Worm (Caenorhabditis elegans) whole organism, young adult: ENCODE measurements around the gene srx-5.

ENCODE experiments used
- B0019.2 ChIP-seq: fragments of 200-800 bp; sonication (Bioruptor generic); conservative IDR thresholded peaks from 2 replicates; pipeline ENCODE4 v1.3.6; 2022; ENCODE audit warnings: missing genetic modification reagents, missing genetic modification characterization, missing compliant biosample characterization
- B0261.1 ChIP-seq: sonication (generic microtip); optimal IDR thresholded peaks from 2 replicates; lab custom pipeline; 2016; ENCODE audit warnings: mild to moderate bottlenecking, missing genetic modification characterization, moderate library complexity, missing compliant biosample characterization
- C17E4.6 ChIP-seq: fragments of 200-800 bp; sonication (Bioruptor generic); IDR thresholded peaks from 2 replicates; pipeline ENCODE4 v1.3.6; 2022; ENCODE audit warnings: missing genetic modification reagents, missing genetic modification characterization, missing compliant biosample characterization
- F10E7.11 ChIP-seq: sonication (generic microtip); optimal IDR thresholded peaks from 2 replicates; lab custom pipeline; 2017; ENCODE audit warnings: mild to moderate bottlenecking, missing genetic modification characterization, moderate library complexity, missing compliant biosample characterization
- F37B4.10 ChIP-seq: fragments of 200-800 bp; sonication (Bioruptor generic); IDR thresholded peaks from 2 replicates; pipeline ENCODE4 v1.3.6; 2022; ENCODE audit warnings: missing genetic modification characterization, missing compliant biosample characterization
- F39B2.1 ChIP-seq: fragments of 200-800 bp; sonication (Bioruptor generic); IDR thresholded peaks from 2 replicates; pipeline ENCODE4 v1.3.6; 2022; ENCODE audit warnings: missing genetic modification reagents, missing genetic modification characterization, missing compliant biosample characterization
- F52B5.7 ChIP-seq: sonication (generic microtip); optimal IDR thresholded peaks from 2 replicates; lab custom pipeline; 2016; ENCODE audit warnings: mild to moderate bottlenecking, missing genetic modification characterization, missing compliant biosample characterization
- F55B11.4 ChIP-seq: sonication (generic microtip); optimal IDR thresholded peaks from 2 replicates; lab custom pipeline; 2016; ENCODE audit warnings: missing compliant biosample characterization, missing genetic modification characterization, borderline replicate concordance; ENCODE audit not compliant: insufficient read depth
- F57C9.4 ChIP-seq: sonication (generic microtip); optimal IDR thresholded peaks from 2 replicates; lab custom pipeline; 2017; ENCODE audit warnings: mild to moderate bottlenecking, missing genetic modification characterization, missing compliant biosample characterization
- K12H6.12 ChIP-seq: fragments of 200-800 bp; sonication (Bioruptor generic); optimal IDR thresholded peaks from 2 replicates; lab custom pipeline; 2018; ENCODE audit warnings: mild to moderate bottlenecking, missing genetic modification characterization, missing compliant biosample characterization
- Y53G8AR.9 ChIP-seq: fragments of 200-800 bp; sonication (Bioruptor generic); conservative IDR thresholded peaks from 2 replicates; pipeline ENCODE4 v1.3.6; 2022; ENCODE audit warnings: missing genetic modification reagents, missing genetic modification characterization, missing compliant biosample characterization
- akir-1 ChIP-seq: fragments of 200-800 bp; sonication (Bioruptor generic); optimal IDR thresholded peaks from 2 replicates; lab custom pipeline; 2018; ENCODE audit warnings: mild to moderate bottlenecking, missing genetic modification characterization, moderate library complexity, missing compliant biosample characterization
- athp-1 ChIP-seq: sonication (generic microtip); optimal IDR thresholded peaks from 2 replicates; lab custom pipeline; 2017; ENCODE audit warnings: mild to moderate bottlenecking, missing genetic modification characterization, missing compliant biosample characterization
- attf-5 ChIP-seq: fragments of 200-800 bp; sonication (Bioruptor generic); optimal IDR thresholded peaks from 2 replicates; lab custom pipeline; 2018; ENCODE audit warnings: mild to moderate bottlenecking, missing genetic modification characterization, missing compliant biosample characterization
- ccch-3 ChIP-seq: fragments of 200-800 bp; sonication (Bioruptor generic); optimal IDR thresholded peaks from 2 replicates; lab custom pipeline; 2018; ENCODE audit warnings: mild to moderate bottlenecking, missing genetic modification characterization, missing compliant biosample characterization
- cebp-1 ChIP-seq, 2 experiments: fragments of 200-800 bp in 1 of 2; sonication (Bioruptor generic) in 1 of 2; sonication (generic microtip) in 1 of 2; IDR thresholded peaks in 1 of 2; optimal IDR thresholded peaks in 1 of 2; 2 replicates each; pipeline versions ENCODE4 v1.3.6 to Lab custom; 2017 to 2022; ENCODE audit warnings: missing compliant biosample characterization in 2 of 2, missing genetic modification characterization in 2 of 2, mild to moderate bottlenecking in 1 of 2, missing genetic modification reagents in 1 of 2, moderate library complexity in 1 of 2
- ceh-100 ChIP-seq: fragments of 200-800 bp; sonication (Bioruptor generic); IDR thresholded peaks from 2 replicates; pipeline ENCODE4 v1.3.6; 2022; ENCODE audit warnings: missing genetic modification reagents, missing genetic modification characterization, missing compliant biosample characterization
- ceh-91 ChIP-seq: fragments of 200-800 bp; sonication (Bioruptor generic); IDR thresholded peaks from 2 replicates; pipeline ENCODE4 v1.3.6; 2022; ENCODE audit warnings: missing genetic modification reagents, missing genetic modification characterization, missing compliant biosample characterization
- chd-7 ChIP-seq: sonication (generic microtip); optimal IDR thresholded peaks from 2 replicates; lab custom pipeline; 2016; ENCODE audit warnings: mild to moderate bottlenecking, missing genetic modification characterization, moderate library complexity, missing compliant biosample characterization
- dox-1 ChIP-seq: fragments of 200-800 bp; sonication (Bioruptor generic); IDR thresholded peaks from 2 replicates; pipeline ENCODE4 v1.3.6; 2022; ENCODE audit warnings: missing genetic modification reagents, missing genetic modification characterization, missing compliant biosample characterization
- dpff-1 ChIP-seq: sonication (generic microtip); optimal IDR thresholded peaks from 2 replicates; lab custom pipeline; 2017; ENCODE audit warnings: mild to moderate bottlenecking, missing genetic modification characterization, missing compliant biosample characterization
- ekl-4 ChIP-seq: fragments of 200-800 bp; sonication (Bioruptor generic); IDR thresholded peaks from 2 replicates; pipeline ENCODE4 v1.3.6; 2022; ENCODE audit warnings: missing genetic modification reagents, missing genetic modification characterization, missing compliant biosample characterization
- fkh-3 ChIP-seq: sonication (generic microtip); optimal IDR thresholded peaks from 2 replicates; lab custom pipeline; 2016; ENCODE audit warnings: mild to moderate bottlenecking, missing genetic modification characterization, missing compliant biosample characterization
- hmg-20 ChIP-seq: fragments of 200-800 bp; sonication (Bioruptor generic); IDR thresholded peaks from 2 replicates; pipeline ENCODE4 v1.3.6; 2022; ENCODE audit warnings: missing genetic modification reagents, missing genetic modification characterization, missing compliant biosample characterization
- hrde-1 ChIP-seq: sonication (generic microtip); optimal IDR thresholded peaks from 2 replicates; lab custom pipeline; 2016; ENCODE audit warnings: missing genetic modification characterization, mild to moderate bottlenecking, missing compliant biosample characterization, moderate library complexity, missing genotype, missing genetic modification reagents, borderline replicate concordance
- lag-1 ChIP-seq: fragments of 200-800 bp; sonication (Bioruptor generic); IDR thresholded peaks from 2 replicates; pipeline ENCODE4 v1.3.6; 2022; ENCODE audit warnings: missing genetic modification reagents, missing genetic modification characterization, missing compliant biosample characterization
- let-607 ChIP-seq, 2 experiments: fragments of 200-800 bp in 1 of 2; sonication (Bioruptor generic) in 1 of 2; sonication (generic microtip) in 1 of 2; optimal IDR thresholded peaks; 2 replicates each; lab custom pipeline; 2016 to 2018; ENCODE audit warnings: mild to moderate bottlenecking in 2 of 2, missing compliant biosample characterization in 2 of 2, missing genetic modification characterization in 2 of 2, moderate library complexity in 2 of 2, missing genotype in 1 of 2
- lin-26 ChIP-seq: fragments of 200-800 bp; sonication (Bioruptor generic); IDR thresholded peaks from 2 replicates; pipeline ENCODE4 v1.3.6; 2022; ENCODE audit warnings: missing genetic modification reagents, missing genetic modification characterization, missing compliant biosample characterization
- lin-35 ChIP-seq, 3 experiments: fragments of 150-350 bp in 2 of 3; sonication (generic microtip) in 1 of 3; optimal IDR thresholded peaks; 2 replicates each; lab custom pipeline; 2014 to 2018; ENCODE audit warnings: missing biosample characterization in 3 of 3, missing genetic modification characterization in 3 of 3, missing genetic modification reagents in 3 of 3
- lin-40 ChIP-seq: sonication (generic microtip); optimal IDR thresholded peaks from 2 replicates; lab custom pipeline; 2016; ENCODE audit warnings: missing genetic modification characterization, mild to moderate bottlenecking, missing compliant biosample characterization, missing genotype, missing genetic modification reagents
- lir-1 ChIP-seq: fragments of 200-800 bp; sonication (Bioruptor generic); conservative IDR thresholded peaks from 2 replicates; pipeline ENCODE4 v1.3.6; 2022; ENCODE audit warnings: missing genetic modification reagents, missing genetic modification characterization, missing compliant biosample characterization
- mes-4 ChIP-seq: sonication (generic microtip); optimal IDR thresholded peaks from 2 replicates; lab custom pipeline; 2016; ENCODE audit warnings: missing genotype, missing genetic modification characterization, missing compliant biosample characterization
- mxl-1 ChIP-seq: sonication (generic microtip); optimal IDR thresholded peaks from 2 replicates; lab custom pipeline; 2016; ENCODE audit warnings: missing genetic modification characterization, missing compliant biosample characterization
- nfya-2 ChIP-seq: fragments of 200-800 bp; sonication (Bioruptor generic); IDR thresholded peaks from 2 replicates; pipeline ENCODE4 v1.3.6; 2022; ENCODE audit warnings: missing genetic modification reagents, missing genetic modification characterization, missing compliant biosample characterization
- nhr-120 ChIP-seq: fragments of 200-800 bp; sonication (Bioruptor generic); IDR thresholded peaks from 2 replicates; pipeline ENCODE4 v1.3.6; 2022; ENCODE audit warnings: missing genetic modification characterization, missing compliant biosample characterization
- nhr-179 ChIP-seq: sonication (generic microtip); optimal IDR thresholded peaks from 2 replicates; lab custom pipeline; 2016; ENCODE audit warnings: mild to moderate bottlenecking, missing genetic modification characterization, missing compliant biosample characterization
- rec-8 ChIP-seq, 2 experiments: sonication (generic microtip); optimal IDR thresholded peaks; 2 replicates each; lab custom pipeline; 2016; ENCODE audit warnings: mild to moderate bottlenecking in 2 of 2, missing genetic modification characterization in 2 of 2, missing genetic modification reagents in 2 of 2, missing genotype in 2 of 2, missing biosample characterization in 1 of 2, missing compliant biosample characterization in 1 of 2, moderate library complexity in 1 of 2
- snpc-1.1 ChIP-seq: sonication (generic microtip); optimal IDR thresholded peaks from 2 replicates; lab custom pipeline; 2017; ENCODE audit warnings: missing genetic modification characterization, mild to moderate bottlenecking, missing compliant biosample characterization, antibody characterized with exemption, moderate library complexity, missing genotype, missing genetic modification reagents; ENCODE audit not compliant: insufficient read depth
- snpc-3.4 ChIP-seq: sonication (generic microtip); optimal IDR thresholded peaks from 2 replicates; lab custom pipeline; 2017; ENCODE audit warnings: missing genetic modification characterization, mild to moderate bottlenecking, missing compliant biosample characterization, antibody characterized with exemption, moderate library complexity, missing genotype, missing genetic modification reagents
- tbx-9 ChIP-seq: sonication (generic microtip); optimal IDR thresholded peaks from 2 replicates; lab custom pipeline; 2016; ENCODE audit warnings: borderline replicate concordance, missing genetic modification characterization, inconsistent platforms, missing compliant biosample characterization
- zfh-2 ChIP-seq: fragments of 200-800 bp; sonication (Bioruptor generic); conservative IDR thresholded peaks from 2 replicates; pipeline ENCODE4 v1.3.6; 2022; ENCODE audit warnings: missing genetic modification reagents, missing genetic modification characterization, missing compliant biosample characterization
- zim-3 ChIP-seq: sonication (generic microtip); optimal IDR thresholded peaks from 2 replicates; lab custom pipeline; 2017; ENCODE audit warnings: mild to moderate bottlenecking, missing genetic modification characterization, moderate library complexity, missing compliant biosample characterization
- ztf-3 ChIP-seq: fragments of 200-800 bp; sonication (Bioruptor generic); optimal IDR thresholded peaks from 2 replicates; lab custom pipeline; 2018; ENCODE audit warnings: mild to moderate bottlenecking, missing genetic modification characterization, missing compliant biosample characterization

srx-5 gene

ce11 chrV:727484-728351 is 27.8 kb downstream of the srx-5 start, which contains the start of the genes icl-1 and srh-2 (continued):
- TF ChIP-seq lin-35 (GFP tag; optimal IDR thresholded peaks at IDR 0.05; lab: Kevin White, UChicago) (no peak), snpc-1.1 (no peak), B0019.2 (GFP tag; lab: Robert Waterston, UW) (0 out of 2 replicates have a peak, but pooled peaks have one; percentile 3), nhr-179 (tag; lab: Kevin White, UChicago) (no peak), ztf-3 (GFP tag; lab: Kevin White, UChicago) (peak; percentile 4), lin-40 (tag; lab: Kevin White, UChicago) (peak; percentile 18), hmg-20 (no peak), cebp-1 (GFP tag; IDR thresholded peaks at IDR 0.05; lab: Robert Waterston, UW) (no peak; the same call in 1 of the 2 replicates), cebp-1 (tag; optimal IDR thresholded peaks at IDR 0.05; lab: Kevin White, UChicago) (peak; percentile 70), F37B4.10 (GFP tag; lab: Robert Waterston, UW) (no peak), nhr-120 (GFP tag; lab: Robert Waterston, UW) (no peak), Y53G8AR.9 (GFP tag; lab: Robert Waterston, UW) (peak; percentile 87), mxl-1 (tag; lab: Kevin White, UChicago) (no peak), let-607 (tag; optimal IDR thresholded peaks at IDR 0.05; lab: Kevin White, UChicago) (no peak), nfya-2 (GFP tag; lab: Robert Waterston, UW) (no peak), mes-4 (tag; lab: Kevin White, UChicago) (no peak), chd-7 (peak; percentile 42), hrde-1 (tag; lab: Kevin White, UChicago) (no peak), athp-1 (tag; lab: Kevin White, UChicago) (peak; percentile 61), snpc-3.4 (no peak), ccch-3 (GFP tag; lab: Kevin White, UChicago) (no peak), F55B11.4 (tag; lab: Kevin White, UChicago) (no peak), lag-1 (GFP tag; lab: Robert Waterston, UW) (0 out of 2 replicates have a peak, but pooled peaks have one; percentile 45), zfh-2 (GFP tag; lab: Robert Waterston, UW) (peak; percentile 79), ceh-91 (GFP tag; lab: Robert Waterston, UW) (no peak), F39B2.1 (GFP tag; lab: Robert Waterston, UW) (no peak), zim-3 (tag; lab: Kevin White, UChicago) (peak; percentile 45), lir-1 (GFP tag; lab: Robert Waterston, UW) (0 out of 2 replicates have a peak, but pooled peaks have one; percentile 12), lin-26 (GFP tag; lab: Robert Waterston, UW) (peak; percentile 85), dpff-1 (peak; percentile 68), ceh-100 (GFP tag; lab: Robert Waterston, UW) (no peak), F10E7.11 (no peak), fkh-3 (tag; lab: Kevin White, UChicago) (no peak), C17E4.6 (no peak)

- TF ChIP-seq ekl-4, result no peak
- no peak for TF ChIP-seq cebp-1 (GFP tag; IDR thresholded peaks at IDR 0.05; lab: Robert Waterston, UW)
- TF ChIP-seq cebp-1 (tag; optimal IDR thresholded peaks at IDR 0.05; lab: Kevin White, UChicago), result peak; percentile 44
- TF ChIP-seq rec-8 (tag; optimal IDR thresholded peaks at IDR 0.05; lab: Kevin White, UChicago), result no peak
- no peak for TF ChIP-seq F55B11.4 (tag; lab: Kevin White, UChicago)
- TF ChIP-seq snpc-3.4, result no peak
- no peak for TF ChIP-seq F52B5.7 (tag; lab: Kevin White, UChicago)
- no peak for TF ChIP-seq F37B4.10 (GFP tag; lab: Robert Waterston, UW)
- peak; percentile 32 for TF ChIP-seq K12H6.12 (tag; lab: Kevin White, UChicago)
- peak; percentile 8 for TF ChIP-seq F57C9.4 (tag; lab: Kevin White, UChicago)
- TF ChIP-seq akir-1, result no peak
- TF ChIP-seq B0261.1 (tag; lab: Kevin White, UChicago), result no peak
- no peak for TF ChIP-seq tbx-9
- TF ChIP-seq zim-3 (tag; lab: Kevin White, UChicago), result no peak
- TF ChIP-seq dox-1 (GFP tag; lab: Robert Waterston, UW), result no peak
- TF ChIP-seq attf-5 (GFP tag; lab: Kevin White, UChicago), result peak; percentile 22
These were observed 29.1 kb downstream of the srx-5 start for ce11 chrV:728822-729493.
